Worm (Caenorhabditis elegans): ENCODE measurements around the gene perm-4.

DNA sequence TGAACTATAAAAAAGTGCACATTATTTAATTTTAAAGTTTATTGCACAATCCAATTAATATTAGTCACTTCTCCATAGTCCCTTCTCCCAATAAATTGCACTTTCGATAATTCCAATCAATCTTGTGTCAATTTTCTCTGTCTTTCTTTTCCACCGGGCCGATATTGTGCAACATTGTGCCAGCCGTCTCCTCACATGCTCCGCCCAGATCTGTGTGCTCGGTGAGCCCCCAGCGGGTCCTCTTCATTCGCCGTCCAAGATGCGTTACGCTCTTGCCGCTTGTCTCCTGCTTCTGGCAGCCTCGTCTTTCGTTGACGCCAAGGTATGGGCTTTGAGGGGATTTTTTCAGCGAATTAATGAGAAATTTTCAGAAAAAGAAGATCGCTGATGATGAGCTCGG is 17.7 kb downstream of the perm-4 start, which contains the start of gene ost-1:
- no peak for TF ChIP-seq ama-1 (optimal IDR thresholded peaks at IDR 0.05)
- TF ChIP-seq syd-9 (tag; optimal IDR thresholded peaks at IDR 0.05) = no peak
- no peak for TF ChIP-seq nhr-11 (tag; optimal IDR thresholded peaks at IDR 0.05)
- TF ChIP-seq C08G9.2 (tag; optimal IDR thresholded peaks at IDR 0.05) = no peak
- TF ChIP-seq elt-4 (tag; optimal IDR thresholded peaks at IDR 0.05) = no peak
- TF ChIP-seq pag-3 (tag; optimal IDR thresholded peaks at IDR 0.05; ENCODE audit: borderline replicate concordance) = no peak
- no peak for TF ChIP-seq elt-2 (tag; optimal IDR thresholded peaks at IDR 0.05)
- no peak for TF ChIP-seq sox-4 (tag; optimal IDR thresholded peaks at IDR 0.05)
- no peak for TF ChIP-seq dmd-4 (tag; optimal IDR thresholded peaks at IDR 0.05; ENCODE audit: borderline replicate concordance)
- no peak for TF ChIP-seq nfya-1 (tag; optimal IDR thresholded peaks at IDR 0.05)
- no peak for TF ChIP-seq tbx-2 (tag; optimal IDR thresholded peaks at IDR 0.05)
- no peak for TF ChIP-seq pqm-1 (tag; optimal IDR thresholded peaks at IDR 0.05)
- no peak for TF ChIP-seq pat-9 (tag; optimal IDR thresholded peaks at IDR 0.05)
- no peak for TF ChIP-seq ceh-2 (tag; optimal IDR thresholded peaks at IDR 0.05)
